Worm (Caenorhabditis elegans): ENCODE data around the gene T02H6.1.

DNA sequence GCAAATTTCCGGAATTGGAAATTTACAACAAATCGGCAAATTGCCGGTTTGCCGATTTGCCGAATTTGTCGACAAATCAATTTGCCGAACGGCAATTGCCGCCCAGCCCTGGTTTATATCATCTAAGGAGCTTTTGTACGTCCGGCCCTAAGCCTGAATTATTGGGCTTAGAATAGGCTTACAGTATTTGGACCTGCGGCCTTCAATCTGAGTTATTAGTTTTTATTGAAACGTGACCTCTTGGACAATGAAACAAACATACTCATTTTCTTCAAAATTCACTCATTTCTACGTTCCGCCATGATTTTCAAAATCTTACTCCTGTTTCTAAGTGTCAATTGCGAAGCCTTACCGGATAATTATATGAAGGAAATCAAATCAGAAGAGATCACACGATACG is 33.9 kb upstream of the T02H6.1 start, which contains the start of gene Y39F10C.1:
- no peak for TF ChIP-seq unc-62 (GFP tag; optimal IDR thresholded peaks at IDR 0.05)
- no peak for TF ChIP-seq pha-4 (tag; optimal IDR thresholded peaks at IDR 0.05)
- TF ChIP-seq tbp1 (GFP tag; optimal IDR thresholded peaks at IDR 0.05) = no peak
- no peak for TF ChIP-seq hsf-1 (GFP tag; IDR thresholded peaks at IDR 0.05)
- TF ChIP-seq ceh-27 (GFP tag; optimal IDR thresholded peaks at IDR 0.05) = no peak
- TF ChIP-seq cebp-2 (GFP tag; IDR thresholded peaks at IDR 0.05) = no peak
- TF ChIP-seq cebp-1 (GFP tag; IDR thresholded peaks at IDR 0.05) = no peak
- TF ChIP-seq cebp-1 (tag; optimal IDR thresholded peaks at IDR 0.05) = no peak
- TF ChIP-seq F57A8.1 (GFP tag; optimal IDR thresholded peaks at IDR 0.05) = no peak
- no peak for TF ChIP-seq madf-3 (GFP tag; IDR thresholded peaks at IDR 0.05)
- no peak for TF ChIP-seq sea-2 (GFP tag; IDR thresholded peaks at IDR 0.05)
- TF ChIP-seq lag-1 (GFP tag; IDR thresholded peaks at IDR 0.05) = no peak
- no peak for TF ChIP-seq egl-44 (GFP tag; IDR thresholded peaks at IDR 0.05)
